Fruit fly (Drosophila melanogaster) whole organism, adult: Measurements from ENCODE around the gene CG42671.

ENCODE experiments used
- CG11617 ChIP-seq: fragments of 200-800 bp; sonication (Bioruptor generic); optimal IDR thresholded peaks from 2 replicates; lab custom pipeline; 2017; ENCODE audit warnings: mild to moderate bottlenecking, missing biosample characterization, missing genetic modification reagents, missing genetic modification characterization
- CG12768 ChIP-seq: fragments of 200-800 bp; sonication (Bioruptor generic); optimal IDR thresholded peaks from 2 replicates; lab custom pipeline; 2017; ENCODE audit warnings: missing biosample characterization, missing genetic modification characterization, mild to moderate bottlenecking, moderate library complexity, missing genetic modification reagents
- CG14711 ChIP-seq: fragments of 200-800 bp; sonication (Bioruptor generic); optimal IDR thresholded peaks from 2 replicates; lab custom pipeline; 2018; ENCODE audit warnings: missing biosample characterization, mild to moderate bottlenecking, missing genetic modification characterization, moderate library complexity
- CG1620 ChIP-seq: fragments of 200-800 bp; sonication (Bioruptor generic); optimal IDR thresholded peaks from 2 replicates; lab custom pipeline; 2016; ENCODE audit warnings: missing biosample characterization, missing genetic modification characterization
- CG33017 ChIP-seq: fragments of 200-800 bp; sonication (Bioruptor generic); optimal IDR thresholded peaks from 2 replicates; lab custom pipeline; 2018; ENCODE audit warnings: missing biosample characterization, mild to moderate bottlenecking, missing genetic modification characterization, moderate library complexity
- CG5204 ChIP-seq: fragments of 200-800 bp; sonication (Bioruptor generic); optimal IDR thresholded peaks from 2 replicates; lab custom pipeline; 2016; ENCODE audit warnings: missing biosample characterization, missing genetic modification characterization
- CG7045 ChIP-seq: fragments of 200-800 bp; sonication (Bioruptor generic); optimal IDR thresholded peaks from 2 replicates; lab custom pipeline; 2017; ENCODE audit warnings: missing biosample characterization, mild to moderate bottlenecking, missing genetic modification characterization
- CG7101 ChIP-seq: fragments of 200-800 bp; sonication (Bioruptor generic); optimal IDR thresholded peaks from 2 replicates; lab custom pipeline; 2018; ENCODE audit warnings: missing biosample characterization, mild to moderate bottlenecking, missing genetic modification characterization, moderate library complexity
- Clk ChIP-seq: fragments of 200-800 bp; sonication (Bioruptor generic); optimal IDR thresholded peaks from 2 replicates; lab custom pipeline; 2017; ENCODE audit warnings: missing biosample characterization, missing genetic modification characterization
- Crg-1 ChIP-seq: fragments of 200-800 bp; sonication (Bioruptor generic); optimal IDR thresholded peaks from 2 replicates; lab custom pipeline; 2016; ENCODE audit warnings: missing biosample characterization, missing genetic modification characterization
- Hr96 ChIP-seq: fragments of 200-800 bp; sonication (Bioruptor generic); optimal IDR thresholded peaks from 2 replicates; lab custom pipeline; 2016; ENCODE audit warnings: missing biosample characterization, missing genetic modification characterization
- Mnt ChIP-seq: fragments of 200-800 bp; sonication (Bioruptor generic); optimal IDR thresholded peaks from 2 replicates; lab custom pipeline; 2016; ENCODE audit warnings: missing biosample characterization, mild to moderate bottlenecking, missing genetic modification characterization
- bab1 ChIP-seq: fragments of 200-800 bp; sonication (Bioruptor generic); optimal IDR thresholded peaks from 3 replicates; lab custom pipeline; 2019; ENCODE audit warnings: missing biosample characterization, mild to moderate bottlenecking, missing genetic modification characterization, moderate library complexity
- cic ChIP-seq: fragments of 200-800 bp; sonication (Bioruptor generic); optimal IDR thresholded peaks from 2 replicates; lab custom pipeline; 2017; ENCODE audit warnings: missing biosample characterization, mild to moderate bottlenecking, missing genetic modification characterization, moderate library complexity
- cnc ChIP-seq, 2 experiments: fragments of >200 bp; optimal IDR thresholded peaks; 2 replicates each; lab custom pipeline; 2017
- kay ChIP-seq: fragments of 200-800 bp; sonication (Bioruptor generic); peaks from one replicate; lab custom pipeline; 2016; ENCODE audit warnings: missing biosample characterization, missing genetic modification characterization, borderline replicate concordance
- ovo ChIP-seq: fragments of 200-800 bp; sonication (Bioruptor generic); optimal IDR thresholded peaks from 2 replicates; lab custom pipeline; 2016; ENCODE audit warnings: missing biosample characterization, missing genetic modification characterization
- pad ChIP-seq: fragments of 200-800 bp; sonication (Bioruptor generic); optimal IDR thresholded peaks from 3 replicates; lab custom pipeline; 2017; ENCODE audit warnings: missing biosample characterization, missing genetic modification characterization, mild to moderate bottlenecking, moderate library complexity, missing genetic modification reagents
- tj ChIP-seq: fragments of 200-800 bp; sonication (Bioruptor generic); optimal IDR thresholded peaks from 3 replicates; lab custom pipeline; 2017; ENCODE audit warnings: missing biosample characterization, mild to moderate bottlenecking, missing genetic modification characterization, moderate library complexity
- toe ChIP-seq: fragments of 200-800 bp; sonication (Bioruptor generic); optimal IDR thresholded peaks from 2 replicates; lab custom pipeline; 2016; ENCODE audit warnings: missing biosample characterization, missing genetic modification characterization

CG42671 gene

dm6 chr3L:11256147-11256971, 42.1 kb downstream of the CG42671 start:
- TF ChIP-seq CG5204 (GFP tag; lab: Kevin White, UChicago) (peak; percentile 5), Crg-1 (GFP tag; lab: Kevin White, UChicago) (peak; percentile 22), tj (peak; percentile 86), bab1 (GFP tag; lab: Kevin White, UChicago) (peak; percentile 39), CG7045 (GFP tag; lab: Kevin White, UChicago) (peak; percentile 62), CG1620 (GFP tag; lab: Kevin White, UChicago) (no peak), kay (GFP tag; lab: Kevin White, UChicago) (no peak), CG12768 (peak; percentile 4), cic (GFP tag; lab: Kevin White, UChicago) (no peak), CG11617 (GFP tag; lab: Kevin White, UChicago) (peak; percentile 64), toe (GFP tag; lab: Kevin White, UChicago) (no peak), CG7101 (tag; lab: Kevin White, UChicago) (peak; percentile 34), CG14711 (peak; percentile 12), Clk (GFP tag; lab: Kevin White, UChicago) (peak; percentile 71), pad (GFP tag; lab: Kevin White, UChicago) (peak; percentile 46)

- no peak for TF ChIP-seq cic (GFP tag; lab: Kevin White, UChicago)
- peak; percentile 29 for TF ChIP-seq CG11617 (GFP tag; lab: Kevin White, UChicago)
- peak; percentile 31 for TF ChIP-seq CG14711
- peak; percentile 20 for TF ChIP-seq ovo (GFP tag; lab: Kevin White, UChicago)
- no peak for TF ChIP-seq CG5204 (GFP tag; lab: Kevin White, UChicago)
- no peak for TF ChIP-seq CG33017
- TF ChIP-seq Hr96 (GFP tag; lab: Kevin White, UChicago) = no peak
- no peak for TF ChIP-seq toe (GFP tag; lab: Kevin White, UChicago)
- peak; percentile 9 for TF ChIP-seq pad (GFP tag; lab: Kevin White, UChicago)
- peak; percentile 35 for TF ChIP-seq CG1620 (GFP tag; lab: Kevin White, UChicago)
- TF ChIP-seq kay (GFP tag; lab: Kevin White, UChicago) = no peak
- TF ChIP-seq Clk (GFP tag; lab: Kevin White, UChicago) = no peak
- peak; percentile 57 for TF ChIP-seq CG7045 (GFP tag; lab: Kevin White, UChicago)
- TF ChIP-seq Mnt = no peak
- no peak for TF ChIP-seq tj
- no peak for TF ChIP-seq Crg-1 (GFP tag; lab: Kevin White, UChicago)
- peak; percentile 52 for TF ChIP-seq CG12768
- peak; percentile 64 for TF ChIP-seq CG7101 (tag; lab: Kevin White, UChicago)
- no peak for TF ChIP-seq cnc (optimal IDR thresholded peaks at IDR 0.05; lab: Kevin White, UChicago)
- TF ChIP-seq bab1 (GFP tag; lab: Kevin White, UChicago) = no peak
Observed at dm6 chr3L:11258392-11258791, 44.1 kb downstream of the CG42671 start.

- TF ChIP-seq toe (GFP tag; lab: Kevin White, UChicago) (no peak), bab1 (GFP tag; lab: Kevin White, UChicago) (no peak), CG14711 (no peak), ovo (GFP tag; lab: Kevin White, UChicago) (no peak), CG11617 (GFP tag; lab: Kevin White, UChicago) (no peak), Mnt (no peak), cic (GFP tag; lab: Kevin White, UChicago) (no peak)
Observed at dm6 chr3L:11259759-11260158, 45.5 kb downstream of the CG42671 start.

- TF ChIP-seq CG1620 (GFP tag; lab: Kevin White, UChicago) (no peak), bab1 (GFP tag; lab: Kevin White, UChicago) (no peak), CG7101 (tag; lab: Kevin White, UChicago) (peak; percentile 4), tj (no peak), CG33017 (no peak), Hr96 (GFP tag; lab: Kevin White, UChicago) (peak; percentile 11), cnc (optimal IDR thresholded peaks at IDR 0.05; lab: Kevin White, UChicago) (no peak), Crg-1 (GFP tag; lab: Kevin White, UChicago) (no peak), CG5204 (GFP tag; lab: Kevin White, UChicago) (no peak), CG12768 (no peak), Mnt (no peak), toe (GFP tag; lab: Kevin White, UChicago) (no peak), CG14711 (no peak), kay (GFP tag; lab: Kevin White, UChicago) (peak; percentile 7), ovo (GFP tag; lab: Kevin White, UChicago) (no peak), cic (GFP tag; lab: Kevin White, UChicago) (no peak), CG7045 (GFP tag; lab: Kevin White, UChicago) (no peak)
Observed at dm6 chr3L:11260275-11260734, 46.0 kb downstream of the CG42671 start.

- TF ChIP-seq CG11617 (GFP tag; lab: Kevin White, UChicago) (no peak), CG7045 (GFP tag; lab: Kevin White, UChicago) (no peak), kay (GFP tag; lab: Kevin White, UChicago) (peak; percentile 91), CG33017 (no peak), ovo (GFP tag; lab: Kevin White, UChicago) (no peak), CG12768 (no peak), cic (GFP tag; lab: Kevin White, UChicago) (no peak), Mnt (no peak), Clk (GFP tag; lab: Kevin White, UChicago) (no peak), CG7101 (tag; lab: Kevin White, UChicago) (peak; percentile 67), Hr96 (GFP tag; lab: Kevin White, UChicago) (no peak), CG14711 (peak; percentile 82), pad (GFP tag; lab: Kevin White, UChicago) (no peak), toe (GFP tag; lab: Kevin White, UChicago) (peak; percentile 52), CG1620 (GFP tag; lab: Kevin White, UChicago) (no peak), Crg-1 (GFP tag; lab: Kevin White, UChicago) (no peak), cnc (optimal IDR thresholded peaks at IDR 0.05; lab: Kevin White, UChicago) (no peak), CG5204 (GFP tag; lab: Kevin White, UChicago) (no peak), tj (peak; percentile 87), bab1 (GFP tag; lab: Kevin White, UChicago) (peak; percentile 88)
Observed at dm6 chr3L:11260737-11261455, 46.6 kb downstream of the CG42671 start.
